Worm (Caenorhabditis elegans) whole organism, young adult: ENCODE data around the gene srx-32.

Experiments
- B0019.2 ChIP-seq: fragments of 200-800 bp; sonication (Bioruptor generic); conservative IDR thresholded peaks from 2 replicates; pipeline ENCODE4 v1.3.6; 2022; ENCODE audit warnings: missing genetic modification reagents, missing genetic modification characterization, missing compliant biosample characterization
- B0336.3 ChIP-seq: fragments of 200-800 bp; sonication (Bioruptor generic); IDR thresholded peaks from 2 replicates; pipeline ENCODE4 v1.3.6; 2022; ENCODE audit warnings: missing genetic modification characterization, missing compliant biosample characterization
- C06A6.2 ChIP-seq: fragments of 200-800 bp; sonication (Bioruptor generic); conservative IDR thresholded peaks from 2 replicates; pipeline ENCODE4 v1.3.6; 2022; ENCODE audit warnings: missing genetic modification characterization, missing compliant biosample characterization
- D2030.7 ChIP-seq: fragments of 200-800 bp; sonication (Bioruptor generic); IDR thresholded peaks from 2 replicates; pipeline ENCODE4 v1.3.6; 2022; ENCODE audit warnings: missing genetic modification reagents, missing genetic modification characterization, missing compliant biosample characterization
- F10E7.11 ChIP-seq: sonication (generic microtip); optimal IDR thresholded peaks from 2 replicates; lab custom pipeline; 2017; ENCODE audit warnings: mild to moderate bottlenecking, missing genetic modification characterization, moderate library complexity, missing compliant biosample characterization
- F49E8.2 ChIP-seq: sonication (generic microtip); optimal IDR thresholded peaks from 3 replicates; lab custom pipeline; 2017; ENCODE audit warnings: missing genetic modification characterization, mild to moderate bottlenecking, missing compliant biosample characterization, antibody characterized with exemption, moderate library complexity; ENCODE audit not compliant: insufficient read depth
- F55B11.4 ChIP-seq: sonication (generic microtip); optimal IDR thresholded peaks from 2 replicates; lab custom pipeline; 2016; ENCODE audit warnings: missing compliant biosample characterization, missing genetic modification characterization, borderline replicate concordance; ENCODE audit not compliant: insufficient read depth
- F57C9.4 ChIP-seq: sonication (generic microtip); optimal IDR thresholded peaks from 2 replicates; lab custom pipeline; 2017; ENCODE audit warnings: mild to moderate bottlenecking, missing genetic modification characterization, missing compliant biosample characterization
- K11D2.4 ChIP-seq: fragments of 200-800 bp; sonication (Bioruptor generic); IDR thresholded peaks from 2 replicates; pipeline ENCODE4 v1.3.6; 2022; ENCODE audit warnings: missing genetic modification reagents, missing genetic modification characterization, missing compliant biosample characterization
- Y53F4B.3 ChIP-seq: fragments of 200-800 bp; sonication (Bioruptor generic); IDR thresholded peaks from 2 replicates; pipeline ENCODE4 v1.3.6; 2022; ENCODE audit warnings: missing genetic modification reagents, missing genetic modification characterization, missing compliant biosample characterization
- Y67H2A.10 ChIP-seq: fragments of 200-800 bp; sonication (Bioruptor generic); conservative IDR thresholded peaks from 2 replicates; pipeline ENCODE4 v1.3.6; 2022; ENCODE audit warnings: missing genetic modification reagents, missing genetic modification characterization, missing compliant biosample characterization
- bed-2 ChIP-seq: fragments of 200-800 bp; sonication (Bioruptor generic); IDR thresholded peaks from 2 replicates; pipeline ENCODE4 v1.3.6; 2022; ENCODE audit warnings: missing genetic modification reagents, missing genetic modification characterization, missing compliant biosample characterization
- ccch-3 ChIP-seq: fragments of 200-800 bp; sonication (Bioruptor generic); optimal IDR thresholded peaks from 2 replicates; lab custom pipeline; 2018; ENCODE audit warnings: mild to moderate bottlenecking, missing genetic modification characterization, missing compliant biosample characterization
- cebp-1 ChIP-seq, 2 experiments: fragments of 200-800 bp in 1 of 2; sonication (Bioruptor generic) in 1 of 2; sonication (generic microtip) in 1 of 2; IDR thresholded peaks in 1 of 2; optimal IDR thresholded peaks in 1 of 2; 2 replicates each; pipeline versions ENCODE4 v1.3.6 to Lab custom; 2017 to 2022; ENCODE audit warnings: missing compliant biosample characterization in 2 of 2, missing genetic modification characterization in 2 of 2, mild to moderate bottlenecking in 1 of 2, missing genetic modification reagents in 1 of 2, moderate library complexity in 1 of 2
- ceh-100 ChIP-seq: fragments of 200-800 bp; sonication (Bioruptor generic); IDR thresholded peaks from 2 replicates; pipeline ENCODE4 v1.3.6; 2022; ENCODE audit warnings: missing genetic modification reagents, missing genetic modification characterization, missing compliant biosample characterization
- ceh-58 ChIP-seq: fragments of 200-800 bp; sonication (Bioruptor generic); IDR thresholded peaks from 2 replicates; pipeline ENCODE4 v1.3.6; 2022; ENCODE audit warnings: missing genetic modification characterization, missing compliant biosample characterization
- ceh-79 ChIP-seq: sonication (generic microtip); optimal IDR thresholded peaks from 2 replicates; lab custom pipeline; 2017; ENCODE audit warnings: mild to moderate bottlenecking, missing genetic modification characterization, missing compliant biosample characterization
- chd-7 ChIP-seq: sonication (generic microtip); optimal IDR thresholded peaks from 2 replicates; lab custom pipeline; 2016; ENCODE audit warnings: mild to moderate bottlenecking, missing genetic modification characterization, moderate library complexity, missing compliant biosample characterization
- dox-1 ChIP-seq: fragments of 200-800 bp; sonication (Bioruptor generic); IDR thresholded peaks from 2 replicates; pipeline ENCODE4 v1.3.6; 2022; ENCODE audit warnings: missing genetic modification reagents, missing genetic modification characterization, missing compliant biosample characterization
- efl-1 ChIP-seq: fragments of 150-350 bp; optimal IDR thresholded peaks from 2 replicates; lab custom pipeline; 2014; ENCODE audit warnings: missing biosample characterization, missing genetic modification reagents, missing genetic modification characterization
- egl-44 ChIP-seq: fragments of 200-800 bp; sonication (Bioruptor generic); IDR thresholded peaks from 2 replicates; pipeline ENCODE4 v1.3.6; 2022; ENCODE audit warnings: missing genetic modification reagents, missing genetic modification characterization, missing compliant biosample characterization
- egrh-3 ChIP-seq: fragments of 200-800 bp; sonication (Bioruptor generic); IDR thresholded peaks from 2 replicates; pipeline ENCODE4 v1.3.6; 2022; ENCODE audit warnings: missing genetic modification reagents, missing genetic modification characterization, missing compliant biosample characterization
- ets-4 ChIP-seq: fragments of 200-800 bp; sonication (Bioruptor generic); optimal IDR thresholded peaks from 2 replicates; lab custom pipeline; 2018; ENCODE audit warnings: mild to moderate bottlenecking, missing genetic modification characterization, missing compliant biosample characterization
- him-1 ChIP-seq: sonication (generic microtip); optimal IDR thresholded peaks from 2 replicates; lab custom pipeline; 2016; ENCODE audit warnings: missing genotype, missing genetic modification reagents, missing genetic modification characterization, missing compliant biosample characterization
- hmg-1.2 ChIP-seq: fragments of 200-800 bp; sonication (Bioruptor generic); IDR thresholded peaks from 2 replicates; pipeline ENCODE4 v1.3.6; 2022; ENCODE audit warnings: missing genetic modification reagents, missing genetic modification characterization, missing compliant biosample characterization
- hsf-1 ChIP-seq: fragments of 200-800 bp; sonication (Bioruptor generic); IDR thresholded peaks from 2 replicates; pipeline ENCODE4 v1.3.6; 2022; ENCODE audit warnings: missing genetic modification reagents, missing genetic modification characterization, missing compliant biosample characterization
- lin-35 ChIP-seq, 3 experiments: fragments of 150-350 bp in 2 of 3; sonication (generic microtip) in 1 of 3; optimal IDR thresholded peaks; 2 replicates each; lab custom pipeline; 2014 to 2018; ENCODE audit warnings: missing biosample characterization in 3 of 3, missing genetic modification characterization in 3 of 3, missing genetic modification reagents in 3 of 3
- lin-54 ChIP-seq: fragments of 200-800 bp; sonication (Bioruptor generic); optimal IDR thresholded peaks from 2 replicates; lab custom pipeline; 2018; ENCODE audit warnings: mild to moderate bottlenecking, missing genetic modification characterization, missing compliant biosample characterization
- madf-3 ChIP-seq: fragments of 200-800 bp; sonication (Bioruptor generic); IDR thresholded peaks from 2 replicates; pipeline ENCODE4 v1.3.6; 2022; ENCODE audit warnings: missing genetic modification reagents, missing genetic modification characterization, missing compliant biosample characterization
- madf-6 ChIP-seq: fragments of 200-800 bp; sonication (Bioruptor generic); IDR thresholded peaks from 2 replicates; pipeline ENCODE4 v1.3.6; 2022; ENCODE audit warnings: missing genetic modification reagents, missing genetic modification characterization, missing compliant biosample characterization
- mcd-1 ChIP-seq: fragments of 200-800 bp; sonication (Bioruptor generic); IDR thresholded peaks from 2 replicates; pipeline ENCODE4 v1.3.6; 2022; ENCODE audit warnings: missing genetic modification reagents, missing genetic modification characterization, missing compliant biosample characterization
- nhr-80 ChIP-seq: sonication (generic microtip); optimal IDR thresholded peaks from 2 replicates; lab custom pipeline; 2016; ENCODE audit warnings: missing genetic modification characterization, missing compliant biosample characterization
- pbrm-1 ChIP-seq: fragments of 200-800 bp; sonication (Bioruptor generic); IDR thresholded peaks from 2 replicates; pipeline ENCODE4 v1.3.6; 2022; ENCODE audit warnings: missing genetic modification reagents, missing genetic modification characterization, missing compliant biosample characterization
- rcor-1 ChIP-seq: fragments of 200-800 bp; sonication (Bioruptor generic); IDR thresholded peaks from 2 replicates; pipeline ENCODE4 v1.3.6; 2022; ENCODE audit warnings: missing genetic modification reagents, missing genetic modification characterization, missing compliant biosample characterization
- repo-1 ChIP-seq: sonication (generic microtip); optimal IDR thresholded peaks from 2 replicates; lab custom pipeline; 2017; ENCODE audit warnings: mild to moderate bottlenecking, missing genetic modification characterization, missing compliant biosample characterization
- sea-2 ChIP-seq: fragments of 200-800 bp; sonication (Bioruptor generic); IDR thresholded peaks from 2 replicates; pipeline ENCODE4 v1.3.6; 2022; ENCODE audit warnings: missing genetic modification characterization, missing compliant biosample characterization
- snpc-3.4 ChIP-seq: sonication (generic microtip); optimal IDR thresholded peaks from 2 replicates; lab custom pipeline; 2017; ENCODE audit warnings: missing genetic modification characterization, mild to moderate bottlenecking, missing compliant biosample characterization, antibody characterized with exemption, moderate library complexity, missing genotype, missing genetic modification reagents
- snpc-4 ChIP-seq, 5 experiments: fragments of 150-350 bp in 1 of 5; sonication (generic microtip) in 4 of 5; optimal IDR thresholded peaks; 2 replicates each; lab custom pipeline; 2014 to 2018; ENCODE audit warnings: missing genetic modification characterization in 5 of 5, missing biosample characterization in 3 of 5, antibody characterized with exemption in 2 of 5, mild to moderate bottlenecking in 2 of 5, missing compliant biosample characterization in 2 of 5, missing genotype in 2 of 5, moderate library complexity in 2 of 5, missing genetic modification reagents in 1 of 5
- tbp1 ChIP-seq: fragments of 200-800 bp; sonication (Bioruptor generic); optimal IDR thresholded peaks from 2 replicates; lab custom pipeline; 2018; ENCODE audit warnings: mild to moderate bottlenecking, missing genetic modification characterization, missing compliant biosample characterization
- tbx-9 ChIP-seq: sonication (generic microtip); optimal IDR thresholded peaks from 2 replicates; lab custom pipeline; 2016; ENCODE audit warnings: borderline replicate concordance, missing genetic modification characterization, inconsistent platforms, missing compliant biosample characterization
- tlf-1 ChIP-seq: fragments of 200-800 bp; sonication (Bioruptor generic); optimal IDR thresholded peaks from 2 replicates; lab custom pipeline; 2018; ENCODE audit warnings: mild to moderate bottlenecking, missing genetic modification characterization, missing compliant biosample characterization
- zfh-2 ChIP-seq: fragments of 200-800 bp; sonication (Bioruptor generic); conservative IDR thresholded peaks from 2 replicates; pipeline ENCODE4 v1.3.6; 2022; ENCODE audit warnings: missing genetic modification reagents, missing genetic modification characterization, missing compliant biosample characterization
- ztf-25 ChIP-seq: fragments of 200-800 bp; sonication (Bioruptor generic); IDR thresholded peaks from 2 replicates; pipeline ENCODE4 v1.3.6; 2022; ENCODE audit warnings: missing genetic modification reagents, missing genetic modification characterization, missing compliant biosample characterization
- ztf-28 ChIP-seq: fragments of 200-800 bp; sonication (Bioruptor generic); IDR thresholded peaks from 2 replicates; pipeline ENCODE4 v1.3.6; 2022; ENCODE audit warnings: missing genetic modification reagents, missing genetic modification characterization, missing compliant biosample characterization
- ztf-3 ChIP-seq: fragments of 200-800 bp; sonication (Bioruptor generic); optimal IDR thresholded peaks from 2 replicates; lab custom pipeline; 2018; ENCODE audit warnings: mild to moderate bottlenecking, missing genetic modification characterization, missing compliant biosample characterization

srx-32 gene

DNA sequence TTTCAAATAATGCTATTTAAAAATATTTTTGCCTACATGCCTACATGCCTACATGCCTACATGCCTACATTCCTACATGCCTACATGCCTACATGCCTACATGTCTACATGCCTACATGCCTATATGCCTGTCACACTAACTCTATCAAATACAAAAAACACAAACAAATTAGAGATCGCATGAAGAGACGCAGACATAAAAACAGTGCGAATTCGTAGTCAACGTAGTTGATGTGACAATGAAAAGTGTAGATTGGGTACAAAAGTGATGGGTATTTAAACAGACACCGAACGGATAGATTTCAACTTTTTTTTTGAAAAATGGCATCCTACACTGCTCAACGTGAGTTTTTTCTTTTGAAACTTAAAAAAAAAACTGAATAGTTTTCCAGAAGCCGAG, 43.2 kb downstream of the srx-32 start, which contains the start of gene R09E12.9:
Gene R09E12.9, plus strand, starts transcription at position 316 of the 400 bp plus-strand sequence.
- peak; percentile 3 for TF ChIP-seq nhr-80 (tag; lab: Kevin White, UChicago)
- peak; percentile 52; the same call in 1 of the 2 replicates for TF ChIP-seq hmg-1.2 (GFP tag; lab: Robert Waterston, UW)
- no peak for TF ChIP-seq ets-4

- peak in 2 of 3 experiments; percentile 8 to 35 for TF ChIP-seq lin-35 (GFP tag; optimal IDR thresholded peaks at IDR 0.05; lab: Kevin White, UChicago)
- TF ChIP-seq tlf-1 (GFP tag; lab: Kevin White, UChicago): peak; percentile 72
- TF ChIP-seq zfh-2 (GFP tag; lab: Robert Waterston, UW): no peak
- TF ChIP-seq mcd-1 (GFP tag; lab: Robert Waterston, UW): peak; percentile 83
- TF ChIP-seq B0019.2 (GFP tag; lab: Robert Waterston, UW): no peak
- no peak for TF ChIP-seq F10E7.11 (tag; lab: Kevin White, UChicago)
- TF ChIP-seq efl-1: peak; percentile 85
- TF ChIP-seq repo-1 (tag; lab: Kevin White, UChicago): peak; percentile 24
- peak; percentile 49 for TF ChIP-seq him-1 (tag; lab: Kevin White, UChicago)
- no peak for TF ChIP-seq chd-7 (tag; lab: Kevin White, UChicago)
- no peak for TF ChIP-seq madf-3 (GFP tag; lab: Robert Waterston, UW)
- TF ChIP-seq K11D2.4 (GFP tag; lab: Robert Waterston, UW): no peak
- no peak for TF ChIP-seq F55B11.4 (tag; lab: Kevin White, UChicago)
- no peak for TF ChIP-seq cebp-1 (GFP tag; IDR thresholded peaks at IDR 0.05; lab: Robert Waterston, UW)
- TF ChIP-seq cebp-1 (tag; optimal IDR thresholded peaks at IDR 0.05; lab: Kevin White, UChicago): peak; percentile 30
- 0 out of 2 replicates have a peak, but pooled peaks have one; percentile 10 for TF ChIP-seq dox-1 (GFP tag; lab: Robert Waterston, UW)
- TF ChIP-seq tbx-9 (tag; lab: Kevin White, UChicago): no peak
- no peak for TF ChIP-seq F57C9.4 (tag; lab: Kevin White, UChicago)
- TF ChIP-seq tbp1 (GFP tag; lab: Kevin White, UChicago): peak; percentile 11
- peak; percentile 27 for TF ChIP-seq madf-6
- peak; percentile 39; the same call in 1 of the 2 replicates for TF ChIP-seq pbrm-1 (GFP tag; lab: Robert Waterston, UW)
- TF ChIP-seq ceh-100 (GFP tag; lab: Robert Waterston, UW): no peak
- no peak for TF ChIP-seq sea-2
- TF ChIP-seq Y67H2A.10 (GFP tag; lab: Robert Waterston, UW): no peak
- peak; percentile 45; the same call in 1 of the 2 replicates for TF ChIP-seq D2030.7 (GFP tag; lab: Robert Waterston, UW)
- TF ChIP-seq bed-2: no peak
- 0 out of 2 replicates have a peak, but pooled peaks have one; percentile 52 for TF ChIP-seq ceh-58 (GFP tag; lab: Robert Waterston, UW)
- TF ChIP-seq ztf-25 (GFP tag; lab: Robert Waterston, UW): no peak
- peak; percentile 49 for TF ChIP-seq snpc-3.4 (tag; lab: Kevin White, UChicago)
- no peak for TF ChIP-seq rcor-1 (GFP tag; lab: Robert Waterston, UW)
- peak; percentile 75; the same call in 1 of the 2 replicates for TF ChIP-seq hsf-1 (GFP tag; lab: Robert Waterston, UW)
- no peak for TF ChIP-seq snpc-4 (GFP tag; optimal IDR thresholded peaks at IDR 0.05; lab: Kevin White, UChicago)
- peak in 2 of 4 experiments; percentile 10 to 39 for TF ChIP-seq snpc-4 (tag; optimal IDR thresholded peaks at IDR 0.05; lab: Kevin White, UChicago)
- peak; percentile 8 for TF ChIP-seq ceh-79
- no peak for TF ChIP-seq Y53F4B.3
- peak; percentile 77 for TF ChIP-seq lin-54 (GFP tag; lab: Kevin White, UChicago)
- TF ChIP-seq ccch-3 (GFP tag; lab: Kevin White, UChicago): no peak
- peak; percentile 43 for TF ChIP-seq F49E8.2 (tag; lab: Kevin White, UChicago)
- TF ChIP-seq egrh-3 (GFP tag; lab: Robert Waterston, UW): no peak
- no peak for TF ChIP-seq ztf-3 (GFP tag; lab: Kevin White, UChicago)
- no peak for TF ChIP-seq ztf-28
- no peak for TF ChIP-seq C06A6.2 (GFP tag; lab: Robert Waterston, UW)
- peak; percentile 83 for TF ChIP-seq B0336.3 (GFP tag; lab: Robert Waterston, UW)
- no peak for TF ChIP-seq egl-44 (GFP tag; lab: Robert Waterston, UW)
Measured at ce11 chrV:774875-775359, 45.6 kb downstream of the srx-32 start, which contains the start of gene srbc-58. Gene srbc-58, plus strand, starts transcription at chrV:774995.
